Fruit fly (Drosophila melanogaster): ENCODE measurements around the gene Mic26-27.

dm6 chr3R:16099268-16100240 is 47.1 kb downstream of the Mic26-27 start:
- no peak for TF ChIP-seq pan (optimal IDR thresholded peaks at IDR 0.05)
- TF ChIP-seq EcR (GFP tag; optimal IDR thresholded peaks at IDR 0.05) = no peak
- peak; percentile 95 for TF ChIP-seq CG8478 (optimal IDR thresholded peaks at IDR 0.05)
- no peak for TF ChIP-seq usp (GFP tag; optimal IDR thresholded peaks at IDR 0.05)
- TF ChIP-seq psq (optimal IDR thresholded peaks at IDR 0.05) = no peak
- TF ChIP-seq Dll (optimal IDR thresholded peaks at IDR 0.05) = no peak
